Fruit fly (Drosophila melanogaster) whole organism, pupa: ENCODE results near the gene nonC.

ENCODE experiments used
- CG17806 ChIP-seq: fragments of 200-800 bp; sonication (Bioruptor generic); optimal IDR thresholded peaks from 2 replicates; lab custom pipeline; 2018; ENCODE audit warnings: missing biosample characterization, mild to moderate bottlenecking, missing genetic modification characterization, moderate library complexity
- CG32121 ChIP-seq: fragments of 200-800 bp; sonication (Bioruptor generic); IDR thresholded peaks from 2 replicates; pipeline ENCODE4 v1.3.6; 2022; ENCODE audit warnings: missing biosample characterization, missing genetic modification characterization
- CG4496 ChIP-seq: fragments of 200-800 bp; sonication (Bioruptor generic); IDR thresholded peaks from 3 replicates; pipeline ENCODE4 v1.3.6; 2022; ENCODE audit warnings: missing biosample characterization, missing genetic modification characterization
- CG8159 ChIP-seq: fragments of 200-800 bp; sonication (Bioruptor generic); optimal IDR thresholded peaks from 3 replicates; lab custom pipeline; 2018; ENCODE audit warnings: missing biosample characterization, mild to moderate bottlenecking, missing genetic modification characterization, moderate library complexity
- CG8301 ChIP-seq: fragments of 200-800 bp; sonication (Bioruptor generic); optimal IDR thresholded peaks from 2 replicates; lab custom pipeline; 2018; ENCODE audit warnings: missing biosample characterization, mild to moderate bottlenecking, missing genetic modification characterization
- CG9948 ChIP-seq: fragments of 200-800 bp; sonication (Bioruptor generic); optimal IDR thresholded peaks from 2 replicates; lab custom pipeline; 2018; ENCODE audit warnings: missing biosample characterization, mild to moderate bottlenecking, missing genetic modification characterization, moderate library complexity
- D1 ChIP-seq: fragments of 200-800 bp; sonication (Bioruptor generic); optimal IDR thresholded peaks from 2 replicates; lab custom pipeline; 2018; ENCODE audit warnings: missing biosample characterization, mild to moderate bottlenecking, missing genetic modification characterization, moderate library complexity
- EcR ChIP-seq: fragments of 200-800 bp; sonication (Bioruptor generic); optimal IDR thresholded peaks from 3 replicates; lab custom pipeline; 2019; ENCODE audit warnings: missing biosample characterization, missing genetic modification characterization, mild to moderate bottlenecking, moderate library complexity, missing genetic modification reagents
- Ets98B ChIP-seq: fragments of 200-800 bp; sonication (Bioruptor generic); IDR thresholded peaks from 2 replicates; pipeline ENCODE4 v1.3.6; 2022; ENCODE audit warnings: missing biosample characterization, missing genetic modification characterization
- Pif1A ChIP-seq: fragments of 200-800 bp; sonication (Bioruptor generic); optimal IDR thresholded peaks from 3 replicates; lab custom pipeline; 2016; ENCODE audit warnings: missing biosample characterization, missing genetic modification characterization
- Pif1B ChIP-seq: fragments of 200-800 bp; sonication (Bioruptor generic); optimal IDR thresholded peaks from 3 replicates; lab custom pipeline; 2016; ENCODE audit warnings: missing biosample characterization, missing genetic modification characterization
- Snoo ChIP-seq: fragments of 200-800 bp; sonication (Bioruptor generic); optimal IDR thresholded peaks from 3 replicates; lab custom pipeline; 2017; ENCODE audit warnings: missing biosample characterization, mild to moderate bottlenecking, missing genetic modification characterization, inconsistent platforms
- rn ChIP-seq: fragments of 200-800 bp; sonication (Bioruptor generic); IDR thresholded peaks from 2 replicates; pipeline ENCODE4 v1.3.6; 2022; ENCODE audit warnings: missing biosample characterization, missing genetic modification characterization

DNA sequence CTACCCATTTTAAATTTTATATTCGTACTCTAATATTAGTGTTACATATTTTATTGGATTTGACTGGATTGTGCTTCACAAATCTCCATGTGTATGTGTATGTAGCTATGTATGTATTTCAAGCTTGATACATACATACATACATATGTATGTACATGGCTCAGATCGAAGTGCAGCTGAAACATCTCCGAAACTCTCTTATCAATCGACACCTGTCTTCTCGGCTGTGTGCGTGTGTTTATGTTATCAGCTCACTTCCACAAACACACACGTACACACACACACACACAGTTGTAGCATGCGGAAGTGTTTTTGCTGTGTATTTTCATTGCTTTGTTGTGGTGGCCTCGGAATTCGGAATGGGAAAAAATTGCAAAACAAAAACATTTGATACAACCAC, 34.9 kb downstream of the nonC start:
- TF ChIP-seq CG4496 (GFP tag; lab: Robert Waterston, UW) (no peak), Pif1A (no peak), Snoo (tag; lab: Kevin White, UChicago) (no peak), CG32121 (GFP tag; lab: Robert Waterston, UW) (no peak), EcR (GFP tag; lab: Kevin White, UChicago) (no peak), CG17806 (tag; lab: Kevin White, UChicago) (no peak), Pif1B (GFP tag; lab: Kevin White, UChicago) (no peak), CG8301 (tag; lab: Kevin White, UChicago) (no peak), D1 (tag; lab: Kevin White, UChicago) (no peak), CG9948 (tag; lab: Kevin White, UChicago) (no peak), rn (GFP tag; lab: Robert Waterston, UW) (no peak), CG8159 (tag; lab: Kevin White, UChicago) (no peak), Ets98B (GFP tag; lab: Robert Waterston, UW) (no peak)
